Worm (Caenorhabditis elegans): ENCODE data around the gene irld-50.

- no peak for TF ChIP-seq dmd-4 (tag; optimal IDR thresholded peaks at IDR 0.05)
- TF ChIP-seq ceh-16 (tag; optimal IDR thresholded peaks at IDR 0.05) = no peak
- TF ChIP-seq lin-39 (tag; optimal IDR thresholded peaks at IDR 0.05) = no peak
- TF ChIP-seq unc-62 (GFP tag; optimal IDR thresholded peaks at IDR 0.05) = no peak
- no peak for TF ChIP-seq lin-11 (tag; optimal IDR thresholded peaks at IDR 0.05)
- TF ChIP-seq egl-27 (tag; optimal IDR thresholded peaks at IDR 0.05) = no peak
- TF ChIP-seq fos-1 (tag; optimal IDR thresholded peaks at IDR 0.05) = no peak
- no peak for TF ChIP-seq snpc-4 (tag; optimal IDR thresholded peaks at IDR 0.05)
- no peak for TF ChIP-seq nhr-237 (tag; optimal IDR thresholded peaks at IDR 0.05)
- no peak for TF ChIP-seq ama-1 (optimal IDR thresholded peaks at IDR 0.05)
- no peak for TF ChIP-seq nhr-6 (tag; optimal IDR thresholded peaks at IDR 0.05)
These were observed 24.6 kb downstream of the irld-50 start, which contains the start of the genes ncap-1 and Y110A2AR.1 for ce11 chrII:2919074-2919857.

All from whole organism, L2 larva.